Worm (Caenorhabditis elegans) whole organism, L1 larva: ENCODE measurements around the gene lys-3.

ENCODE experiments used
- ceh-82 ChIP-seq, 3 experiments: fragments of 150-350 bp in 1 of 3; sonication (generic microtip) in 2 of 3; optimal IDR thresholded peaks; 2 replicates each; lab custom pipeline; 2014 to 2017; ENCODE audit warnings: missing biosample characterization in 3 of 3, missing genetic modification characterization in 3 of 3
- ceh-88 ChIP-seq: fragments of 200-800 bp; sonication (Bioruptor generic); IDR thresholded peaks from 2 replicates; pipeline ENCODE4 v1.3.6; 2022; ENCODE audit warnings: missing genetic modification characterization, missing compliant biosample characterization
- dpl-1 ChIP-seq, 3 experiments: fragments of 150-350 bp in 2 of 3; sonication (generic microtip) in 1 of 3; optimal IDR thresholded peaks; 2 replicates each; lab custom pipeline; 2014 to 2017; ENCODE audit warnings: missing biosample characterization in 3 of 3, missing genetic modification characterization in 3 of 3, missing genetic modification reagents in 3 of 3
- elt-3 ChIP-seq, 6 experiments: fragments of 150-350 bp in 1 of 6; sonication (generic microtip); optimal IDR thresholded peaks; 2 replicates each; lab custom pipeline; 2017 to 2018; ENCODE audit warnings: missing biosample characterization in 6 of 6, missing genetic modification characterization in 6 of 6, inconsistent platforms in 1 of 6
- lin-35 ChIP-seq, 2 experiments: fragments of 150-350 bp; optimal IDR thresholded peaks; 2 replicates each; lab custom pipeline; 2014; ENCODE audit warnings: missing biosample characterization in 2 of 2, missing genetic modification characterization in 2 of 2, missing genetic modification reagents in 2 of 2
- mab-9 ChIP-seq: fragments of 200-800 bp; sonication (Bioruptor generic); IDR thresholded peaks from 2 replicates; pipeline ENCODE4 v1.3.6; 2022; ENCODE audit warnings: missing genetic modification reagents, missing genetic modification characterization, missing compliant biosample characterization
- nhr-11 ChIP-seq: fragments of 150-350 bp; optimal IDR thresholded peaks from 2 replicates; lab custom pipeline; 2014; ENCODE audit warnings: missing biosample characterization, missing genetic modification characterization
- nhr-47 ChIP-seq: sonication (generic microtip); optimal IDR thresholded peaks from 2 replicates; lab custom pipeline; 2016; ENCODE audit warnings: mild to moderate bottlenecking, missing genetic modification characterization, moderate library complexity, missing compliant biosample characterization
- nhr-76 ChIP-seq: sonication (generic microtip); optimal IDR thresholded peaks from 2 replicates; lab custom pipeline; 2017; ENCODE audit warnings: missing biosample characterization, missing genetic modification characterization
- nhr-90 ChIP-seq: sonication (generic microtip); optimal IDR thresholded peaks from 2 replicates; lab custom pipeline; 2016; ENCODE audit warnings: mild to moderate bottlenecking, missing genetic modification characterization, missing compliant biosample characterization; ENCODE audit not compliant: poor library complexity
- unc-98 ChIP-seq: fragments of 200-800 bp; sonication (Bioruptor generic); IDR thresholded peaks from 2 replicates; pipeline ENCODE4 v1.3.6; 2022; ENCODE audit warnings: missing genetic modification characterization, missing compliant biosample characterization
- zag-1 ChIP-seq: fragments of 150-350 bp; optimal IDR thresholded peaks from 2 replicates; lab custom pipeline; 2014; ENCODE audit warnings: missing biosample characterization, missing genetic modification characterization
- ztf-11 ChIP-seq, 2 experiments: sonication (generic microtip); optimal IDR thresholded peaks; 2 replicates each; lab custom pipeline; 2016 to 2017; ENCODE audit warnings: missing genetic modification characterization in 2 of 2, missing biosample characterization in 1 of 2, missing compliant biosample characterization in 1 of 2

ce11 chrV:10277579-10277978 is 5.8 kb downstream of the lys-3 start, which contains the start of gene lys-1:
- no peak for TF ChIP-seq nhr-76 (tag; lab: Kevin White, UChicago)
- no peak for TF ChIP-seq ztf-11 (tag; optimal IDR thresholded peaks at IDR 0.05; lab: Kevin White, UChicago)
- TF ChIP-seq elt-3 (tag; optimal IDR thresholded peaks at IDR 0.05; lab: Kevin White, UChicago): no peak
- TF ChIP-seq ceh-82 (tag; optimal IDR thresholded peaks at IDR 0.05; lab: Kevin White, UChicago): no peak
- no peak for TF ChIP-seq unc-98
- no peak for TF ChIP-seq mab-9
- TF ChIP-seq dpl-1 (GFP tag; optimal IDR thresholded peaks at IDR 0.05; lab: Kevin White, UChicago): no peak
- TF ChIP-seq nhr-47: no peak
- no peak for TF ChIP-seq zag-1
- no peak for TF ChIP-seq nhr-11
- TF ChIP-seq lin-35 (GFP tag; optimal IDR thresholded peaks at IDR 0.05; lab: Kevin White, UChicago): no peak
- no peak for TF ChIP-seq ceh-88
- TF ChIP-seq nhr-90 (tag; lab: Kevin White, UChicago): no peak
